Fruit fly (Drosophila melanogaster): Measurements from ENCODE around the gene CkIIalpha-i1.

DNA sequence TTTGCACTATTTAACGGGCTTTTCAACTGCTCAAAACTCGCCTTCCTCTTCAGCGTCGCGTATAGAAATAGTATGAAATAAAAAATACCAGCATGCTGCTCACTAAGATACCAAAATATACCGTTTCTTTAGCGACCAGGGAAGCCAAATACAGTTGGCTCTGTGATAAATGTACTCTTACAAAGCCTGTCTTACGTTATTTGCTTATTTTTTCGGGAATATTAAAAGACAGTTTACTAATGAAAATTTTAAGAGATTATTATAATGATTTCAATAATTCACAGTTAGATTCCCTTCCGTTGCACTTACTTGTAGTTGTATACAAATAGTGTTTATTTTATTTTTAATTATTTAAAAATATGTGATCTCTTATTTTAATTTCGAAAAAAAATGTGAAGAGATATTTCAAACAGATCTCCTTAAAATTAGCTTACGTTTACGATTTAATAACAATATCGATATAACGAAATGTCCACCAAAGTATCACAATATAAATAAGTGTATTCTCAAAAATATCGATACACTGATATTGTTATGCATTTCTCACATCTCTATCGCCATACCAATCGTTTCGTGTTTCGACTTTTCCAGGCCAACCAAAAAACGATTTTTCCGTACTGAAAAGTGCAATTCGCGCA is 9.7 kb downstream of the CkIIalpha-i1 start, which contains the start of the genes DCP2 and dbo:
- TF ChIP-seq CG17912 (GFP tag; optimal IDR thresholded peaks at IDR 0.05) = no peak
- no peak for TF ChIP-seq CG17568 (GFP tag; optimal IDR thresholded peaks at IDR 0.05)
